Worm (Caenorhabditis elegans) whole organism, young adult: ENCODE data around the gene zgpa-1.

Source experiments
- B0336.3 ChIP-seq: fragments of 200-800 bp; sonication (Bioruptor generic); IDR thresholded peaks from 2 replicates; pipeline ENCODE4 v1.3.6; 2022; ENCODE audit warnings: missing genetic modification characterization, missing compliant biosample characterization
- F10E7.11 ChIP-seq: sonication (generic microtip); optimal IDR thresholded peaks from 2 replicates; lab custom pipeline; 2017; ENCODE audit warnings: mild to moderate bottlenecking, missing genetic modification characterization, moderate library complexity, missing compliant biosample characterization
- F22D6.2 ChIP-seq: sonication (generic microtip); optimal IDR thresholded peaks from 2 replicates; lab custom pipeline; 2016; ENCODE audit warnings: mild to moderate bottlenecking, missing genetic modification characterization, missing compliant biosample characterization
- F33H1.4 ChIP-seq: fragments of 200-800 bp; sonication (Bioruptor generic); IDR thresholded peaks from 2 replicates; pipeline ENCODE4 v1.3.6; 2022; ENCODE audit warnings: missing genetic modification reagents, missing genetic modification characterization, missing compliant biosample characterization
- F39B2.1 ChIP-seq: fragments of 200-800 bp; sonication (Bioruptor generic); IDR thresholded peaks from 2 replicates; pipeline ENCODE4 v1.3.6; 2022; ENCODE audit warnings: missing genetic modification reagents, missing genetic modification characterization, missing compliant biosample characterization
- F57A8.1 ChIP-seq: fragments of 200-800 bp; sonication (Bioruptor generic); optimal IDR thresholded peaks from 2 replicates; lab custom pipeline; 2018; ENCODE audit warnings: mild to moderate bottlenecking, missing genetic modification characterization, moderate library complexity, missing compliant biosample characterization
- K11D2.4 ChIP-seq: fragments of 200-800 bp; sonication (Bioruptor generic); IDR thresholded peaks from 2 replicates; pipeline ENCODE4 v1.3.6; 2022; ENCODE audit warnings: missing genetic modification reagents, missing genetic modification characterization, missing compliant biosample characterization
- Y53F4B.3 ChIP-seq: fragments of 200-800 bp; sonication (Bioruptor generic); IDR thresholded peaks from 2 replicates; pipeline ENCODE4 v1.3.6; 2022; ENCODE audit warnings: missing genetic modification reagents, missing genetic modification characterization, missing compliant biosample characterization
- Y67H2A.10 ChIP-seq: fragments of 200-800 bp; sonication (Bioruptor generic); conservative IDR thresholded peaks from 2 replicates; pipeline ENCODE4 v1.3.6; 2022; ENCODE audit warnings: missing genetic modification reagents, missing genetic modification characterization, missing compliant biosample characterization
- Y79H2A.3 ChIP-seq: fragments of 200-800 bp; sonication (Bioruptor generic); conservative IDR thresholded peaks from 2 replicates; pipeline ENCODE4 v1.3.6; 2022; ENCODE audit warnings: missing genetic modification reagents, missing genetic modification characterization, missing compliant biosample characterization
- ZK185.1 ChIP-seq: sonication (generic microtip); optimal IDR thresholded peaks from 2 replicates; lab custom pipeline; 2016; ENCODE audit warnings: mild to moderate bottlenecking, missing genetic modification characterization, missing compliant biosample characterization; ENCODE audit not compliant: poor library complexity, severe bottlenecking
- aptf-2 ChIP-seq: fragments of 200-800 bp; sonication (Bioruptor generic); conservative IDR thresholded peaks from 2 replicates; pipeline ENCODE4 v1.3.6; 2022; ENCODE audit warnings: missing genetic modification reagents, missing genetic modification characterization, missing compliant biosample characterization
- atf-7 ChIP-seq: sonication (generic microtip); optimal IDR thresholded peaks from 2 replicates; lab custom pipeline; 2017; ENCODE audit warnings: mild to moderate bottlenecking, missing genetic modification characterization, missing compliant biosample characterization
- athp-1 ChIP-seq: sonication (generic microtip); optimal IDR thresholded peaks from 2 replicates; lab custom pipeline; 2017; ENCODE audit warnings: mild to moderate bottlenecking, missing genetic modification characterization, missing compliant biosample characterization
- attf-5 ChIP-seq: fragments of 200-800 bp; sonication (Bioruptor generic); optimal IDR thresholded peaks from 2 replicates; lab custom pipeline; 2018; ENCODE audit warnings: mild to moderate bottlenecking, missing genetic modification characterization, missing compliant biosample characterization
- cebp-1 ChIP-seq, 2 experiments: fragments of 200-800 bp in 1 of 2; sonication (Bioruptor generic) in 1 of 2; sonication (generic microtip) in 1 of 2; IDR thresholded peaks in 1 of 2; optimal IDR thresholded peaks in 1 of 2; 2 replicates each; pipeline versions ENCODE4 v1.3.6 to Lab custom; 2017 to 2022; ENCODE audit warnings: missing compliant biosample characterization in 2 of 2, missing genetic modification characterization in 2 of 2, mild to moderate bottlenecking in 1 of 2, missing genetic modification reagents in 1 of 2, moderate library complexity in 1 of 2
- cebp-2 ChIP-seq: fragments of 200-800 bp; sonication (Bioruptor generic); IDR thresholded peaks from 2 replicates; pipeline ENCODE4 v1.3.6; 2022; ENCODE audit warnings: missing genetic modification characterization, missing compliant biosample characterization
- ceh-100 ChIP-seq: fragments of 200-800 bp; sonication (Bioruptor generic); IDR thresholded peaks from 2 replicates; pipeline ENCODE4 v1.3.6; 2022; ENCODE audit warnings: missing genetic modification reagents, missing genetic modification characterization, missing compliant biosample characterization
- ceh-79 ChIP-seq: sonication (generic microtip); optimal IDR thresholded peaks from 2 replicates; lab custom pipeline; 2017; ENCODE audit warnings: mild to moderate bottlenecking, missing genetic modification characterization, missing compliant biosample characterization
- chd-7 ChIP-seq: sonication (generic microtip); optimal IDR thresholded peaks from 2 replicates; lab custom pipeline; 2016; ENCODE audit warnings: mild to moderate bottlenecking, missing genetic modification characterization, moderate library complexity, missing compliant biosample characterization
- dpff-1 ChIP-seq: sonication (generic microtip); optimal IDR thresholded peaks from 2 replicates; lab custom pipeline; 2017; ENCODE audit warnings: mild to moderate bottlenecking, missing genetic modification characterization, missing compliant biosample characterization
- efl-1 ChIP-seq: fragments of 150-350 bp; optimal IDR thresholded peaks from 2 replicates; lab custom pipeline; 2014; ENCODE audit warnings: missing biosample characterization, missing genetic modification reagents, missing genetic modification characterization
- egl-44 ChIP-seq: fragments of 200-800 bp; sonication (Bioruptor generic); IDR thresholded peaks from 2 replicates; pipeline ENCODE4 v1.3.6; 2022; ENCODE audit warnings: missing genetic modification reagents, missing genetic modification characterization, missing compliant biosample characterization
- egrh-3 ChIP-seq: fragments of 200-800 bp; sonication (Bioruptor generic); IDR thresholded peaks from 2 replicates; pipeline ENCODE4 v1.3.6; 2022; ENCODE audit warnings: missing genetic modification reagents, missing genetic modification characterization, missing compliant biosample characterization
- ekl-4 ChIP-seq: fragments of 200-800 bp; sonication (Bioruptor generic); IDR thresholded peaks from 2 replicates; pipeline ENCODE4 v1.3.6; 2022; ENCODE audit warnings: missing genetic modification reagents, missing genetic modification characterization, missing compliant biosample characterization
- fkh-3 ChIP-seq: sonication (generic microtip); optimal IDR thresholded peaks from 2 replicates; lab custom pipeline; 2016; ENCODE audit warnings: mild to moderate bottlenecking, missing genetic modification characterization, missing compliant biosample characterization
- him-1 ChIP-seq: sonication (generic microtip); optimal IDR thresholded peaks from 2 replicates; lab custom pipeline; 2016; ENCODE audit warnings: missing genotype, missing genetic modification reagents, missing genetic modification characterization, missing compliant biosample characterization
- hlh-12 ChIP-seq: sonication (generic microtip); optimal IDR thresholded peaks from 2 replicates; lab custom pipeline; 2016; ENCODE audit warnings: missing genetic modification characterization, missing compliant biosample characterization
- hmg-1.2 ChIP-seq: fragments of 200-800 bp; sonication (Bioruptor generic); IDR thresholded peaks from 2 replicates; pipeline ENCODE4 v1.3.6; 2022; ENCODE audit warnings: missing genetic modification reagents, missing genetic modification characterization, missing compliant biosample characterization
- lag-1 ChIP-seq: fragments of 200-800 bp; sonication (Bioruptor generic); IDR thresholded peaks from 2 replicates; pipeline ENCODE4 v1.3.6; 2022; ENCODE audit warnings: missing genetic modification reagents, missing genetic modification characterization, missing compliant biosample characterization
- lin-26 ChIP-seq: fragments of 200-800 bp; sonication (Bioruptor generic); IDR thresholded peaks from 2 replicates; pipeline ENCODE4 v1.3.6; 2022; ENCODE audit warnings: missing genetic modification reagents, missing genetic modification characterization, missing compliant biosample characterization
- lin-35 ChIP-seq, 3 experiments: fragments of 150-350 bp in 2 of 3; sonication (generic microtip) in 1 of 3; optimal IDR thresholded peaks; 2 replicates each; lab custom pipeline; 2014 to 2018; ENCODE audit warnings: missing biosample characterization in 3 of 3, missing genetic modification characterization in 3 of 3, missing genetic modification reagents in 3 of 3
- lin-54 ChIP-seq: fragments of 200-800 bp; sonication (Bioruptor generic); optimal IDR thresholded peaks from 2 replicates; lab custom pipeline; 2018; ENCODE audit warnings: mild to moderate bottlenecking, missing genetic modification characterization, missing compliant biosample characterization
- lsy-27 ChIP-seq: sonication (generic microtip); optimal IDR thresholded peaks from 2 replicates; lab custom pipeline; 2017; ENCODE audit warnings: missing genetic modification characterization, mild to moderate bottlenecking, missing compliant biosample characterization, antibody characterized with exemption, missing genotype, borderline replicate concordance; ENCODE audit not compliant: insufficient read depth
- nhr-179 ChIP-seq: sonication (generic microtip); optimal IDR thresholded peaks from 2 replicates; lab custom pipeline; 2016; ENCODE audit warnings: mild to moderate bottlenecking, missing genetic modification characterization, missing compliant biosample characterization
- nhr-80 ChIP-seq: sonication (generic microtip); optimal IDR thresholded peaks from 2 replicates; lab custom pipeline; 2016; ENCODE audit warnings: missing genetic modification characterization, missing compliant biosample characterization
- pha-4 ChIP-seq: fragments of 150-350 bp; sonication (generic microtip); optimal IDR thresholded peaks from 2 replicates; lab custom pipeline; 2014; ENCODE audit warnings: missing biosample characterization, missing genetic modification reagents, missing genetic modification characterization
- rec-8 ChIP-seq, 2 experiments: sonication (generic microtip); optimal IDR thresholded peaks; 2 replicates each; lab custom pipeline; 2016; ENCODE audit warnings: mild to moderate bottlenecking in 2 of 2, missing genetic modification characterization in 2 of 2, missing genetic modification reagents in 2 of 2, missing genotype in 2 of 2, missing biosample characterization in 1 of 2, missing compliant biosample characterization in 1 of 2, moderate library complexity in 1 of 2
- somi-1 ChIP-seq: fragments of 200-800 bp; sonication (Bioruptor generic); optimal IDR thresholded peaks from 2 replicates; lab custom pipeline; 2018; ENCODE audit warnings: mild to moderate bottlenecking, missing genetic modification characterization, missing compliant biosample characterization
- tlf-1 ChIP-seq: fragments of 200-800 bp; sonication (Bioruptor generic); optimal IDR thresholded peaks from 2 replicates; lab custom pipeline; 2018; ENCODE audit warnings: mild to moderate bottlenecking, missing genetic modification characterization, missing compliant biosample characterization
- zfh-2 ChIP-seq: fragments of 200-800 bp; sonication (Bioruptor generic); conservative IDR thresholded peaks from 2 replicates; pipeline ENCODE4 v1.3.6; 2022; ENCODE audit warnings: missing genetic modification reagents, missing genetic modification characterization, missing compliant biosample characterization
- ztf-18 ChIP-seq: sonication (generic microtip); optimal IDR thresholded peaks from 2 replicates; lab custom pipeline; 2016; ENCODE audit warnings: missing genotype, mild to moderate bottlenecking, missing genetic modification characterization, missing compliant biosample characterization
- ztf-3 ChIP-seq: fragments of 200-800 bp; sonication (Bioruptor generic); optimal IDR thresholded peaks from 2 replicates; lab custom pipeline; 2018; ENCODE audit warnings: mild to moderate bottlenecking, missing genetic modification characterization, missing compliant biosample characterization
- ztf-6 ChIP-seq: fragments of 200-800 bp; sonication (Bioruptor generic); IDR thresholded peaks from 2 replicates; pipeline ENCODE4 v1.3.6; 2022; ENCODE audit warnings: missing genetic modification reagents, missing genetic modification characterization, missing compliant biosample characterization

The zgpa-1 gene

DNA sequence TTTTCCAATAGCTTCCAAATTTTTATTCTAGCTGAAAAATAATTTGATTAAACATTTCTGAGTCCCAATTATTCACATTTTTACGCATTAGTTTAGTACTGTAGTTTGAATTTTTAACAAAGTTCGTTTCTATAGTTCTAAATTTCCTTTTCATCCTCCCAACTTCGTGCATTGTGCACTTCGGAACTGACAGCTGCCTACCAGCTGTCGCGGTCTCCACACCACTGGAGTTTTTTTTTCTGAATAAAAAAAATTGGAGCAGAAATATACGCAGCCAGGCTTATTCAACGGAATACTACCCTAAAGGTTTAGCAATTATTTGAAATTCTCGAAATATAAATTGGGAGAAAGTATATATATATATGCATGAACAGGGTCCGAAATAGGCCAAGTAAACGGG, 36.6 kb upstream of the zgpa-1 start:
- TF ChIP-seq ztf-3 (GFP tag; lab: Kevin White, UChicago), result no peak
- no peak for TF ChIP-seq lin-35 (GFP tag; optimal IDR thresholded peaks at IDR 0.05; lab: Kevin White, UChicago)
- TF ChIP-seq Y79H2A.3 (GFP tag; lab: Robert Waterston, UW), result no peak
- no peak for TF ChIP-seq him-1 (tag; lab: Kevin White, UChicago)
- no peak for TF ChIP-seq ceh-79 (tag; lab: Kevin White, UChicago)
- TF ChIP-seq hlh-12, result no peak
- TF ChIP-seq dpff-1 (tag; lab: Kevin White, UChicago), result no peak
- TF ChIP-seq egrh-3 (GFP tag; lab: Robert Waterston, UW), result no peak
- no peak for TF ChIP-seq somi-1 (GFP tag; lab: Kevin White, UChicago)
- TF ChIP-seq cebp-2, result no peak
- no peak for TF ChIP-seq attf-5
- no peak for TF ChIP-seq ceh-100 (GFP tag; lab: Robert Waterston, UW)
- no peak for TF ChIP-seq lag-1 (GFP tag; lab: Robert Waterston, UW)
- no peak for TF ChIP-seq F57A8.1 (GFP tag; lab: Kevin White, UChicago)
- no peak for TF ChIP-seq tlf-1
- no peak for TF ChIP-seq Y53F4B.3
- TF ChIP-seq ekl-4 (GFP tag; lab: Robert Waterston, UW), result no peak
- TF ChIP-seq athp-1 (tag; lab: Kevin White, UChicago), result no peak
- no peak for TF ChIP-seq atf-7 (tag; lab: Kevin White, UChicago)

DNA sequence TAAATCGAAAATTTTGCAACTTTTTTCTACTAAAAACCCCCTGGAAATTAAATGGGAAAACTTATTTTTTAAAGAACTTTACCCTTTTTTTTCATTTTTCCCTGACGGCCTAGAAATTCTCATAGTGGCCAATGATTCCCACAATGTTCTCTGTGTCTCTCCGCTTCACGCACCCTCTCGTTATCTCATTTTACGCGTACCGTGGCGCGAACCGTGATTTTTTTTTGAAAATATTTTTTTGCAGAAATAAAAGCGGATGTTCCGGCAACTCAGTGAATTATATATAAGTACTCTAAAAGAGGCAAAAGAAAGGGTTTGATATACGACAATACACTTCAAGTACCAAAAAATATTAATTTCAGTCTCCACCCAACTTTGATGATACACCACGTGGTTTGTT, 33.8 kb upstream of the zgpa-1 start, which contains the start of gene C06A6.2:
Gene C06A6.2, plus strand, starts transcription at position 237 of the 400 bp plus-strand sequence.
- TF ChIP-seq pha-4 (tag; lab: Kevin White, UChicago) (no peak), fkh-3 (tag; lab: Kevin White, UChicago) (no peak), F33H1.4 (GFP tag; lab: Robert Waterston, UW) (no peak), F39B2.1 (GFP tag; lab: Robert Waterston, UW) (no peak), F10E7.11 (no peak), nhr-179 (tag; lab: Kevin White, UChicago) (no peak), efl-1 (GFP tag; lab: Kevin White, UChicago) (no peak), F22D6.2 (tag; lab: Kevin White, UChicago) (no peak), ztf-6 (GFP tag; lab: Robert Waterston, UW) (no peak)

DNA sequence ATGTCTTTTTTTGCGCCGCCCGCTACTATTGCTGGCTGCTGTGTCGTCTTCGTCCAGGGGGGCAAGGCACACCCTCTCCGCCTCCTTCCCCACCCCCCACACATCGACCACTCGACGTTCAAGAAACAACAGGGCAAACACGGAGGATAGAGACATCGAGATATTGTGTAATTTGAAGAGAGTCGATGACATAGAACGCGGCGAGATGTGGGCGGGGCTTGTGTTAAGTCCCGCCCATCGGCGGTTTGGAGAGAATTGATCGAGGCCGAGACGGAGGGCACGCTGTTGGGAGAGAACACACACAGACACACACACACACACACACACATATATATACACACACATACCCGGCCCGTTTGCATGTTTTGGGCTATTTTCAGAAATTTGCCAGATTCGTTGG, 33.0 kb upstream of the zgpa-1 start:
- TF ChIP-seq aptf-2 (GFP tag; lab: Robert Waterston, UW), result no peak
- peak; percentile 79 for TF ChIP-seq B0336.3
- TF ChIP-seq F10E7.11, result peak; percentile 6
- TF ChIP-seq ceh-100 (GFP tag; lab: Robert Waterston, UW), result peak; percentile 57
- peak; percentile 22; the same call in 1 of the 2 replicates for TF ChIP-seq lin-26 (GFP tag; lab: Robert Waterston, UW)
- TF ChIP-seq cebp-1 (GFP tag; IDR thresholded peaks at IDR 0.05; lab: Robert Waterston, UW), result no peak
- peak; percentile 77 for TF ChIP-seq cebp-1 (tag; optimal IDR thresholded peaks at IDR 0.05; lab: Kevin White, UChicago)
- peak in 1 of 3 experiments; percentile 58 for TF ChIP-seq lin-35 (GFP tag; optimal IDR thresholded peaks at IDR 0.05; lab: Kevin White, UChicago)
- TF ChIP-seq rec-8 (tag; optimal IDR thresholded peaks at IDR 0.05; lab: Kevin White, UChicago), result no peak
- 0 out of 2 replicates have a peak, but pooled peaks have one; percentile 24 for TF ChIP-seq K11D2.4 (GFP tag; lab: Robert Waterston, UW)
- TF ChIP-seq ztf-3 (GFP tag; lab: Kevin White, UChicago), result no peak
- TF ChIP-seq somi-1 (GFP tag; lab: Kevin White, UChicago), result peak; percentile 5
- TF ChIP-seq nhr-80 (tag; lab: Kevin White, UChicago), result peak; percentile 60
- TF ChIP-seq attf-5, result peak; percentile 56
- peak; percentile 97 for TF ChIP-seq zfh-2 (GFP tag; lab: Robert Waterston, UW)
- TF ChIP-seq egl-44, result 0 out of 2 replicates have a peak, but pooled peaks have one; percentile 21
- TF ChIP-seq ZK185.1 (tag; lab: Kevin White, UChicago), result peak; percentile 27
- peak; percentile 51 for TF ChIP-seq lsy-27
- peak; percentile 39 for TF ChIP-seq ztf-18 (tag; lab: Kevin White, UChicago)
- TF ChIP-seq ekl-4 (GFP tag; lab: Robert Waterston, UW), result 0 out of 2 replicates have a peak, but pooled peaks have one; percentile 53
- TF ChIP-seq egrh-3 (GFP tag; lab: Robert Waterston, UW), result peak; percentile 75
- TF ChIP-seq lin-54 (GFP tag; lab: Kevin White, UChicago), result peak; percentile 22
- no peak for TF ChIP-seq Y67H2A.10 (GFP tag; lab: Robert Waterston, UW)
- peak; percentile 67 for TF ChIP-seq chd-7 (tag; lab: Kevin White, UChicago)
- TF ChIP-seq hmg-1.2 (GFP tag; lab: Robert Waterston, UW), result peak; percentile 80
